Worm (Caenorhabditis elegans): ENCODE data around the gene C24H10.4.

ce11 chrX:5022682-5023081 is 36.4 kb downstream of the C24H10.4 start:
- TF ChIP-seq elt-1 (tag; optimal IDR thresholded peaks at IDR 0.05) (no peak), nhr-23 (tag; optimal IDR thresholded peaks at IDR 0.05) (no peak), snpc-4 (tag; optimal IDR thresholded peaks at IDR 0.05) (no peak), fos-1 (tag; optimal IDR thresholded peaks at IDR 0.05) (no peak), elt-2 (tag; optimal IDR thresholded peaks at IDR 0.05) (peak; percentile 48), nhr-67 (tag; optimal IDR thresholded peaks at IDR 0.05) (no peak), unc-39 (tag; optimal IDR thresholded peaks at IDR 0.05) (no peak), unc-62 (GFP tag; optimal IDR thresholded peaks at IDR 0.05) (no peak), skn-1 (tag; optimal IDR thresholded peaks at IDR 0.05) (no peak), aly-2 (tag; optimal IDR thresholded peaks at IDR 0.05) (no peak), nhr-77 (tag; optimal IDR thresholded peaks at IDR 0.05) (no peak)
